Worm (Caenorhabditis elegans): Measurements from ENCODE around the gene R02D5.24.

The R02D5.24 gene

ce11 chrV:14482728-14483210, 18.4 kb upstream of the R02D5.24 start, which contains the start of gene R02D5.3:
R02D5.3 (plus strand) TSS chrV:14483160.
- TF ChIP-seq F37B4.10 (GFP tag; IDR thresholded peaks at IDR 0.05) (no peak), nhr-80 (tag; optimal IDR thresholded peaks at IDR 0.05) (peak; percentile 58)

- TF ChIP-seq let-607 (tag; optimal IDR thresholded peaks at IDR 0.05) (no peak), dpl-1 (GFP tag; optimal IDR thresholded peaks at IDR 0.05) (no peak), lin-40 (tag; optimal IDR thresholded peaks at IDR 0.05) (no peak), ztf-22 (GFP tag; optimal IDR thresholded peaks at IDR 0.05) (no peak), cebp-1 (GFP tag; IDR thresholded peaks at IDR 0.05) (no peak), cebp-1 (tag; optimal IDR thresholded peaks at IDR 0.05) (no peak), attf-6 (GFP tag; IDR thresholded peaks at IDR 0.05) (no peak), hmg-1.2 (GFP tag; IDR thresholded peaks at IDR 0.05) (no peak), F57C9.4 (tag; optimal IDR thresholded peaks at IDR 0.05) (no peak)
Measured at ce11 chrV:14484582-14484981, 16.6 kb upstream of the R02D5.24 start, which contains the start of gene R02D5.4. R02D5.4 (minus strand) TSS chrV:14484682.

ce11 chrV:14491097-14491496, 10.0 kb upstream of the R02D5.24 start:
- TF ChIP-seq attf-5 (GFP tag; optimal IDR thresholded peaks at IDR 0.05), result no peak
- no peak for TF ChIP-seq lsy-27 (tag; optimal IDR thresholded peaks at IDR 0.05; ENCODE audit: borderline replicate concordance, insufficient read depth)
- no peak for TF ChIP-seq snpc-1.3 (tag; optimal IDR thresholded peaks at IDR 0.05; ENCODE audit: insufficient read depth)
- TF ChIP-seq akir-1 (GFP tag; optimal IDR thresholded peaks at IDR 0.05), result no peak
- TF ChIP-seq sea-2 (GFP tag; IDR thresholded peaks at IDR 0.05), result no peak
- TF ChIP-seq ccch-3 (GFP tag; optimal IDR thresholded peaks at IDR 0.05), result no peak
- no peak for TF ChIP-seq ztf-25 (GFP tag; IDR thresholded peaks at IDR 0.05)
- no peak for TF ChIP-seq pbrm-1 (GFP tag; IDR thresholded peaks at IDR 0.05)
- TF ChIP-seq bed-1 (GFP tag; IDR thresholded peaks at IDR 0.05), result no peak
- TF ChIP-seq egl-18 (GFP tag; IDR thresholded peaks at IDR 0.05), result no peak
- TF ChIP-seq dpff-1 (tag; optimal IDR thresholded peaks at IDR 0.05), result no peak
- no peak for TF ChIP-seq hmg-1.2 (GFP tag; IDR thresholded peaks at IDR 0.05)
- no peak for TF ChIP-seq nhr-179 (tag; optimal IDR thresholded peaks at IDR 0.05)
- TF ChIP-seq hrde-1 (tag; optimal IDR thresholded peaks at IDR 0.05; ENCODE audit: borderline replicate concordance), result no peak
- TF ChIP-seq lsl-1 (GFP tag; optimal IDR thresholded peaks at IDR 0.05), result no peak
- no peak for TF ChIP-seq F52B5.7 (tag; optimal IDR thresholded peaks at IDR 0.05)
- no peak for TF ChIP-seq bed-2 (GFP tag; IDR thresholded peaks at IDR 0.05)
- TF ChIP-seq fkh-3 (tag; optimal IDR thresholded peaks at IDR 0.05), result no peak
- TF ChIP-seq die-1 (tag; optimal IDR thresholded peaks at IDR 0.05), result no peak

ce11 chrV:14493665-14494064, 7.5 kb upstream of the R02D5.24 start:
- TF ChIP-seq F49E8.2 (tag; optimal IDR thresholded peaks at IDR 0.05; ENCODE audit: insufficient read depth) (no peak), hmg-1.2 (GFP tag; IDR thresholded peaks at IDR 0.05) (no peak), ceh-79 (tag; optimal IDR thresholded peaks at IDR 0.05) (no peak), sea-2 (GFP tag; IDR thresholded peaks at IDR 0.05) (no peak), Y67H2A.10 (GFP tag; conservative IDR thresholded peaks at IDR 0.05) (no peak), lin-35 (GFP tag; optimal IDR thresholded peaks at IDR 0.05) (no peak), tbp1 (GFP tag; optimal IDR thresholded peaks at IDR 0.05) (no peak), athp-1 (tag; optimal IDR thresholded peaks at IDR 0.05) (no peak), die-1 (tag; optimal IDR thresholded peaks at IDR 0.05) (no peak), attf-3 (GFP tag; conservative IDR thresholded peaks at IDR 0.05) (no peak), bed-1 (GFP tag; IDR thresholded peaks at IDR 0.05) (no peak), gei-17 (GFP tag; optimal IDR thresholded peaks at IDR 0.05) (no peak), dpff-1 (tag; optimal IDR thresholded peaks at IDR 0.05) (no peak), snpc-1.1 (tag; optimal IDR thresholded peaks at IDR 0.05; ENCODE audit: insufficient read depth) (no peak), Y53F4B.3 (GFP tag; IDR thresholded peaks at IDR 0.05) (no peak), F37B4.10 (GFP tag; IDR thresholded peaks at IDR 0.05) (no peak), atf-7 (tag; optimal IDR thresholded peaks at IDR 0.05) (no peak)
